Fruit fly (Drosophila melanogaster) whole organism, embryonic: ENCODE data around the gene CBP.
A peak's percentile ranks its signal among the peaks of the same experiment; 100 is the strongest.

Experiments used
- B-H1 ChIP-seq: fragments of 200-800 bp; sonication (Bioruptor generic); IDR thresholded peaks from 3 replicates; pipeline ENCODE4 v1.3.6; 2022; ENCODE audit warnings: missing biosample characterization, missing genetic modification characterization
- Bgb ChIP-seq: fragments of 200-800 bp; sonication (Bioruptor generic); IDR thresholded peaks from 2 replicates; pipeline ENCODE4 v1.3.6; 2022; ENCODE audit warnings: missing biosample characterization, missing genetic modification characterization; ENCODE audit not compliant: partially characterized antibody
- CG11456 ChIP-seq: fragments of 200-800 bp; sonication (Bioruptor generic); IDR thresholded peaks from 3 replicates; pipeline ENCODE4 v1.3.6; 2022; ENCODE audit warnings: missing biosample characterization, missing genetic modification characterization
- CG13624 ChIP-seq: fragments of 200-800 bp; sonication (Bioruptor generic); optimal IDR thresholded peaks from 2 replicates; lab custom pipeline; 2016; ENCODE audit warnings: missing biosample characterization, missing genetic modification characterization
- CG13894 ChIP-seq: fragments of 200-800 bp; sonication (Bioruptor generic); optimal IDR thresholded peaks from 3 replicates; lab custom pipeline; 2018; ENCODE audit warnings: missing biosample characterization, mild to moderate bottlenecking, missing genetic modification characterization, moderate library complexity
- CG1603 ChIP-seq: fragments of 200-800 bp; sonication (Bioruptor generic); optimal IDR thresholded peaks from 2 replicates; lab custom pipeline; 2019; ENCODE audit warnings: missing biosample characterization, mild to moderate bottlenecking, missing genetic modification characterization, moderate library complexity
- CG17186 ChIP-seq: fragments of 200-800 bp; sonication (Bioruptor generic); optimal IDR thresholded peaks from 3 replicates; lab custom pipeline; 2017; ENCODE audit warnings: missing biosample characterization, missing genetic modification reagents, missing genetic modification characterization
- CG18764 ChIP-seq: fragments of 200-800 bp; sonication (Bioruptor generic); optimal IDR thresholded peaks from 3 replicates; lab custom pipeline; 2016; ENCODE audit warnings: missing biosample characterization, missing genetic modification characterization
- CG2116 ChIP-seq: fragments of 200-800 bp; sonication (Bioruptor generic); optimal IDR thresholded peaks from 3 replicates; lab custom pipeline; 2018; ENCODE audit warnings: missing biosample characterization, mild to moderate bottlenecking, missing genetic modification characterization
- CG2199 ChIP-seq: fragments of 200-800 bp; sonication (Bioruptor generic); IDR thresholded peaks from 3 replicates; pipeline ENCODE4 v1.3.6; 2022; ENCODE audit warnings: missing biosample characterization, missing genetic modification characterization
- CG30020 ChIP-seq: fragments of 200-800 bp; optimal IDR thresholded peaks from 2 replicates; lab custom pipeline; 2019; ENCODE audit warnings: missing biosample characterization, mild to moderate bottlenecking, missing genetic modification characterization, moderate library complexity
- CG30431 ChIP-seq: fragments of 200-800 bp; sonication (Bioruptor generic); optimal IDR thresholded peaks from 2 replicates; lab custom pipeline; 2017; ENCODE audit warnings: missing biosample characterization, missing genetic modification characterization
- CG31365 ChIP-seq: fragments of 200-800 bp; sonication (Bioruptor generic); optimal IDR thresholded peaks from 2 replicates; lab custom pipeline; 2018; ENCODE audit warnings: missing biosample characterization, mild to moderate bottlenecking, missing genetic modification characterization
- CG3726 ChIP-seq: fragments of 200-800 bp; sonication (Bioruptor generic); IDR thresholded peaks from 3 replicates; pipeline ENCODE4, ENCODE4 v1.3.6; 2022; ENCODE audit warnings: missing biosample characterization, missing genetic modification characterization
- CG4360 ChIP-seq: fragments of 200-800 bp; sonication (Bioruptor generic); IDR thresholded peaks from 2 replicates; pipeline ENCODE4 v1.3.6; 2022; ENCODE audit warnings: missing biosample characterization, missing genetic modification characterization
- CG43689 ChIP-seq: fragments of 200-800 bp; sonication (Bioruptor generic); IDR thresholded peaks from 2 replicates; pipeline ENCODE4 v1.3.6; 2022; ENCODE audit warnings: missing biosample characterization, missing genetic modification characterization
- CG9932 ChIP-seq: fragments of 200-800 bp; sonication (Bioruptor generic); IDR thresholded peaks from 2 replicates; pipeline ENCODE4 v1.3.6; 2022; ENCODE audit warnings: missing biosample characterization, missing genetic modification characterization
- CTCF ChIP-seq: fragments of 200-800 bp; sonication (Bioruptor generic); optimal IDR thresholded peaks from 2 replicates; lab custom pipeline; 2017; ENCODE audit warnings: missing biosample characterization, mild to moderate bottlenecking, missing genetic modification characterization, moderate library complexity
- Chrac-16 ChIP-seq: fragments of 200-800 bp; sonication (Bioruptor generic); optimal IDR thresholded peaks from 3 replicates; lab custom pipeline; 2016; ENCODE audit warnings: missing biosample characterization, missing genetic modification characterization
- Dfd ChIP-seq, 2 experiments: fragments of >200 bp; optimal IDR thresholded peaks; 2 replicates each; lab custom pipeline; 2017; ENCODE audit warnings: missing biosample characterization in 2 of 2, missing genetic modification characterization in 2 of 2
- Dref ChIP-seq: fragments of 200-800 bp; sonication (Bioruptor generic); IDR thresholded peaks from 2 replicates; pipeline ENCODE4 v1.3.6; 2022; ENCODE audit warnings: missing biosample characterization, missing genetic modification characterization
- E2f1 ChIP-seq: fragments of 200-800 bp; sonication (Bioruptor generic); IDR thresholded peaks from 2 replicates; pipeline ENCODE4 v1.3.6; 2022; ENCODE audit warnings: missing biosample characterization, missing genetic modification characterization
- Med ChIP-seq: fragments of 200-800 bp; sonication (Bioruptor generic); peaks from one replicate; lab custom pipeline; 2016; ENCODE audit warnings: missing biosample characterization, missing genetic modification characterization, mild to moderate bottlenecking, inconsistent platforms, moderate library complexity
- Opbp ChIP-seq: fragments of 200-800 bp; sonication (Bioruptor generic); IDR thresholded peaks from 3 replicates; pipeline ENCODE4 v1.3.6; 2022; ENCODE audit warnings: missing biosample characterization, missing genetic modification characterization; ENCODE audit not compliant: partially characterized antibody
- Ravus ChIP-seq: fragments of 200-800 bp; sonication (Bioruptor generic); IDR thresholded peaks from 2 replicates; pipeline ENCODE4 v1.3.6; 2022; ENCODE audit warnings: missing biosample characterization, missing genetic modification characterization
- abd-A ChIP-seq: fragments of 200-800 bp; sonication (Bioruptor generic); optimal IDR thresholded peaks from 3 replicates; lab custom pipeline; 2019; ENCODE audit warnings: missing biosample characterization, mild to moderate bottlenecking, missing genetic modification characterization, moderate library complexity
- bbx ChIP-seq: fragments of 200-800 bp; sonication (Bioruptor generic); IDR thresholded peaks from 2 replicates; pipeline ENCODE4 v1.3.6; 2022; ENCODE audit warnings: missing biosample characterization, missing genetic modification characterization; ENCODE audit not compliant: partially characterized antibody
- bigmax ChIP-seq: fragments of 200-800 bp; sonication (Bioruptor generic); optimal IDR thresholded peaks from 2 replicates; lab custom pipeline; 2018; ENCODE audit warnings: missing biosample characterization, mild to moderate bottlenecking, missing genetic modification characterization
- cad ChIP-seq: fragments of >200 bp; optimal IDR thresholded peaks from 2 replicates; lab custom pipeline; 2017; ENCODE audit warnings: missing biosample characterization, missing genetic modification characterization
- chn ChIP-seq: fragments of 200-800 bp; sonication (Bioruptor generic); optimal IDR thresholded peaks from 2 replicates; lab custom pipeline; 2016; ENCODE audit warnings: missing biosample characterization, missing genetic modification characterization
- crc ChIP-seq: fragments of 200-800 bp; sonication (Bioruptor generic); optimal IDR thresholded peaks from 2 replicates; lab custom pipeline; 2016; ENCODE audit warnings: missing biosample characterization, missing genetic modification characterization
- dati ChIP-seq: fragments of 200-800 bp; sonication (Bioruptor generic); IDR thresholded peaks from 2 replicates; pipeline ENCODE4 v1.3.6; 2022; ENCODE audit warnings: missing biosample characterization, missing genetic modification characterization
- dimm ChIP-seq: fragments of 200-800 bp; sonication (Bioruptor generic); IDR thresholded peaks from 2 replicates; pipeline ENCODE4 v1.3.6; 2022; ENCODE audit warnings: missing biosample characterization, missing genetic modification characterization
- dysf ChIP-seq: fragments of 200-800 bp; sonication (Bioruptor generic); IDR thresholded peaks from 3 replicates; pipeline ENCODE4 v1.3.6; 2022; ENCODE audit warnings: missing biosample characterization, missing genetic modification characterization
- eve ChIP-seq, 2 experiments: fragments of >200 bp; optimal IDR thresholded peaks; 2 replicates each; lab custom pipeline; 2017; ENCODE audit warnings: missing biosample characterization in 2 of 2, missing genetic modification characterization in 2 of 2
- fu2 ChIP-seq: fragments of 200-800 bp; sonication (Bioruptor generic); optimal IDR thresholded peaks from 2 replicates; lab custom pipeline; 2016; ENCODE audit warnings: missing biosample characterization, missing genetic modification characterization
- gcm ChIP-seq: fragments of 200-800 bp; sonication (Bioruptor generic); optimal IDR thresholded peaks from 2 replicates; lab custom pipeline; 2019; ENCODE audit warnings: missing biosample characterization, mild to moderate bottlenecking, missing genetic modification characterization, moderate library complexity
- h ChIP-seq: fragments of >200 bp; optimal IDR thresholded peaks from 2 replicates; lab custom pipeline; 2017
- hb ChIP-seq: fragments of 200-800 bp; sonication (Bioruptor generic); IDR thresholded peaks from 3 replicates; pipeline ENCODE4 v1.3.6; 2022; ENCODE audit warnings: missing biosample characterization, missing genetic modification characterization; ENCODE audit not compliant: partially characterized antibody
- ind ChIP-seq: fragments of 200-800 bp; sonication (Bioruptor generic); optimal IDR thresholded peaks from 3 replicates; lab custom pipeline; 2016; ENCODE audit warnings: missing biosample characterization, missing genetic modification characterization
- jigr1 ChIP-seq: fragments of 200-800 bp; sonication (Bioruptor generic); IDR thresholded peaks from 3 replicates; pipeline ENCODE4 v1.3.6; 2022; ENCODE audit warnings: missing biosample characterization, missing genetic modification characterization
- mirr ChIP-seq: fragments of 200-800 bp; sonication (Bioruptor generic); optimal IDR thresholded peaks from 3 replicates; lab custom pipeline; 2018; ENCODE audit warnings: missing biosample characterization, mild to moderate bottlenecking, missing genetic modification characterization
- pan ChIP-seq, 4 experiments: fragments of >200 bp in 3 of 4; fragments of 200-800 bp in 1 of 4; sonication (Bioruptor generic) in 1 of 4; optimal IDR thresholded peaks in 3 of 4; IDR thresholded peaks in 1 of 4; 2 replicates each; pipeline versions ENCODE4 v1.3.6 to Lab custom; 2017 to 2022; ENCODE audit warnings: missing biosample characterization in 2 of 4, missing genetic modification characterization in 2 of 4, mixed read lengths in 1 of 4
- pita ChIP-seq: fragments of 200-800 bp; sonication (Bioruptor generic); optimal IDR thresholded peaks from 2 replicates; lab custom pipeline; 2017; ENCODE audit warnings: missing biosample characterization, mild to moderate bottlenecking, missing genetic modification characterization
- row ChIP-seq: fragments of 200-800 bp; sonication (Bioruptor generic); IDR thresholded peaks from 3 replicates; pipeline ENCODE4 v1.3.6; 2022; ENCODE audit warnings: missing biosample characterization, missing genetic modification characterization
- scrt ChIP-seq: fragments of 200-800 bp; sonication (Bioruptor generic); optimal IDR thresholded peaks from 2 replicates; lab custom pipeline; 2018; ENCODE audit warnings: missing biosample characterization, mild to moderate bottlenecking, missing genetic modification characterization, moderate library complexity
- seq ChIP-seq: fragments of 200-800 bp; sonication (Bioruptor generic); IDR thresholded peaks from 2 replicates; pipeline ENCODE4 v1.3.6; 2022; ENCODE audit warnings: missing biosample characterization, missing genetic modification characterization
- sima ChIP-seq: fragments of 200-800 bp; sonication (Bioruptor generic); optimal IDR thresholded peaks from 2 replicates; lab custom pipeline; 2016; ENCODE audit warnings: missing biosample characterization, missing genetic modification characterization
- zf30C ChIP-seq: fragments of 200-800 bp; sonication (Bioruptor generic); optimal IDR thresholded peaks from 3 replicates; lab custom pipeline; 2018; ENCODE audit warnings: missing biosample characterization, mild to moderate bottlenecking, missing genetic modification characterization

CBP gene

dm6 chrX:7339610-7340326 lies 2.6 kb downstream of the CBP start (continued):
- TF ChIP-seq mirr (GFP tag; lab: Kevin White, UChicago) = peak; percentile 11
- peak; percentile 50 for TF ChIP-seq CG4360
- peak in 1 of 2 experiments; percentile 36 for TF ChIP-seq eve (GFP tag; optimal IDR thresholded peaks at IDR 0.05; lab: Kevin White, UChicago)
- TF ChIP-seq Ravus = no peak
- TF ChIP-seq cad (GFP tag; lab: Kevin White, UChicago) = peak; percentile 44
- no peak for TF ChIP-seq CG17186

DNA sequence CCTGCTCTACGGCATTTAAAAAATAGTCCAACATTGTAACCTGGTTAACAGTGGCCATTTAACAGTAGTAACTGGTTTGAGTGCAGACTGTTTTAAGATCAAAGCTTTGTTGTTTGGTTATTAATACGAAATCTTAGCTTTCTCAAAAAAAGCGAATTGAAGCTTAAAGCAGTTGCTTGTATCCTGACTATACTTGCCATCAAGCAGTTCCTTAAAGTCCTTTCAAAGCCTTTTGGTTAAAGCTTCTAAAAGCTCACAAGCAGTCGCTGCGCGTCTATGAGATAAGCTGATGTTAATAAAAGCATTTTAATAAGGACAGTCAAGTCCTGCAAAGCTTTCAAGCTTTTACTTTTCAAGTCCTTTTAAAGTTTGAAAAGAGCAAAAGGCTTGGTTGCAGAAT lies 3.5 kb downstream of the CBP start:
- TF ChIP-seq chn (GFP tag; lab: Kevin White, UChicago) (no peak), crc (no peak), jigr1 (GFP tag; lab: Robert Waterston, UW) (no peak), scrt (GFP tag; lab: Kevin White, UChicago) (no peak), Opbp (GFP tag; lab: Robert Waterston, UW) (no peak), B-H1 (GFP tag; lab: Robert Waterston, UW) (no peak), CG31365 (peak; percentile 94), CG43689 (GFP tag; lab: Robert Waterston, UW) (no peak), gcm (GFP tag; lab: Kevin White, UChicago) (no peak), CTCF (GFP tag; lab: Kevin White, UChicago) (peak; percentile 4), Dfd (GFP tag; optimal IDR thresholded peaks at IDR 0.05; lab: Kevin White, UChicago) (no peak), pita (GFP tag; lab: Kevin White, UChicago) (peak; percentile 7), eve (GFP tag; optimal IDR thresholded peaks at IDR 0.05; lab: Kevin White, UChicago) (peak in 1 of 2 experiments; percentile 59)

dm6 chrX:7342998-7343397 lies 5.8 kb downstream of the CBP start:
- TF ChIP-seq Bgb (GFP tag; lab: Robert Waterston, UW) = no peak
- no peak for TF ChIP-seq CG13624 (GFP tag; lab: Kevin White, UChicago)
- no peak for TF ChIP-seq CG2199 (GFP tag; lab: Robert Waterston, UW)
- no peak for TF ChIP-seq ind (GFP tag; lab: Kevin White, UChicago)
- TF ChIP-seq h = no peak
- no peak for TF ChIP-seq CG9932 (GFP tag; lab: Robert Waterston, UW)
- TF ChIP-seq CG13894 = peak; percentile 10
- no peak for TF ChIP-seq CG30431
- TF ChIP-seq CG30020 = no peak
- TF ChIP-seq hb (GFP tag; lab: Robert Waterston, UW) = no peak
- no peak for TF ChIP-seq dimm (GFP tag; lab: Robert Waterston, UW)
- no peak for TF ChIP-seq fu2 (GFP tag; lab: Kevin White, UChicago)
- no peak for TF ChIP-seq bigmax (GFP tag; lab: Kevin White, UChicago)
- no peak for TF ChIP-seq bbx
- peak; percentile 42; the same call in 1 of the 3 replicates for TF ChIP-seq row (GFP tag; lab: Robert Waterston, UW)
- TF ChIP-seq zf30C (GFP tag; lab: Kevin White, UChicago) = no peak
- TF ChIP-seq Dref (GFP tag; lab: Robert Waterston, UW) = no peak
- no peak for TF ChIP-seq sima
- TF ChIP-seq pan (optimal IDR thresholded peaks at IDR 0.05; lab: Kevin White, UChicago) = no peak
- TF ChIP-seq pan (GFP tag; optimal IDR thresholded peaks at IDR 0.05 in 1 of 2, IDR thresholded peaks at IDR 0.05 in 1 of 2) = no peak
- TF ChIP-seq Med (GFP tag; lab: Kevin White, UChicago) = peak; percentile 57
- no peak for TF ChIP-seq E2f1
- TF ChIP-seq dati (GFP tag; lab: Robert Waterston, UW) = no peak
- TF ChIP-seq CG11456 (GFP tag; lab: Robert Waterston, UW) = no peak
- no peak for TF ChIP-seq seq (GFP tag; lab: Robert Waterston, UW)
- no peak for TF ChIP-seq CG18764
- no peak for TF ChIP-seq CG3726 (GFP tag; lab: Robert Waterston, UW)
- peak; percentile 9 for TF ChIP-seq CG1603 (tag; lab: Kevin White, UChicago)
- TF ChIP-seq CG2116 = no peak
- no peak for TF ChIP-seq abd-A
- no peak for TF ChIP-seq dysf (GFP tag; lab: Robert Waterston, UW)
- no peak for TF ChIP-seq Chrac-16 (GFP tag; lab: Kevin White, UChicago)
